Fruit fly (Drosophila melanogaster) whole organism, embryonic: Measurements from ENCODE around the gene alpha-Est9.
A peak's percentile ranks its signal among the peaks of the same experiment; 100 is the strongest.

ENCODE experiments used
- Atf-2 ChIP-seq: fragments of 200-800 bp; sonication (Bioruptor generic); optimal IDR thresholded peaks from 2 replicates; lab custom pipeline; 2016; ENCODE audit warnings: missing biosample characterization, missing genetic modification characterization
- Bteb2 ChIP-seq: fragments of 200-800 bp; sonication (Bioruptor generic); optimal IDR thresholded peaks from 2 replicates; lab custom pipeline; 2016; ENCODE audit warnings: missing biosample characterization, missing genetic modification characterization
- CG11085 ChIP-seq: fragments of 200-800 bp; sonication (Bioruptor generic); IDR thresholded peaks from 2 replicates; pipeline ENCODE4 v1.3.6; 2022; ENCODE audit warnings: missing biosample characterization, missing genetic modification characterization
- CG12155 ChIP-seq: fragments of 200-800 bp; sonication (Bioruptor generic); optimal IDR thresholded peaks from 3 replicates; lab custom pipeline; 2016; ENCODE audit warnings: missing biosample characterization, missing genetic modification characterization
- CG12391 ChIP-seq: fragments of 200-800 bp; sonication (Bioruptor generic); optimal IDR thresholded peaks from 3 replicates; lab custom pipeline; 2018; ENCODE audit warnings: missing biosample characterization, mild to moderate bottlenecking, missing genetic modification characterization, moderate library complexity
- CG12659 ChIP-seq: fragments of 200-800 bp; sonication (Bioruptor generic); optimal IDR thresholded peaks from 3 replicates; lab custom pipeline; 2017; ENCODE audit warnings: mild to moderate bottlenecking, missing biosample characterization, missing genetic modification reagents, missing genetic modification characterization
- CG15269 ChIP-seq: fragments of 200-800 bp; sonication (Bioruptor generic); optimal IDR thresholded peaks from 2 replicates; lab custom pipeline; 2018; ENCODE audit warnings: missing biosample characterization, mild to moderate bottlenecking, missing genetic modification characterization, moderate library complexity
- CG17361 ChIP-seq: fragments of 200-800 bp; sonication (Bioruptor generic); IDR thresholded peaks from 3 replicates; pipeline ENCODE4 v1.3.6; 2022; ENCODE audit warnings: missing biosample characterization, missing genetic modification characterization
- CG17829 ChIP-seq: fragments of 200-800 bp; optimal IDR thresholded peaks from 2 replicates; lab custom pipeline; 2019; ENCODE audit warnings: missing biosample characterization, mild to moderate bottlenecking, missing genetic modification characterization, moderate library complexity
- CG30403 ChIP-seq: fragments of 200-800 bp; sonication (Bioruptor generic); optimal IDR thresholded peaks from 3 replicates; lab custom pipeline; 2016; ENCODE audit warnings: missing biosample characterization, missing genetic modification characterization
- CG3847 ChIP-seq: fragments of 200-800 bp; sonication (Bioruptor generic); IDR thresholded peaks from 2 replicates; pipeline ENCODE4 v1.3.6; 2022; ENCODE audit warnings: missing biosample characterization, missing genetic modification characterization
- CG4282 ChIP-seq: fragments of 200-800 bp; sonication (Bioruptor generic); optimal IDR thresholded peaks from 2 replicates; lab custom pipeline; 2016; ENCODE audit warnings: missing biosample characterization, missing genetic modification characterization
- CG4707 ChIP-seq: fragments of 200-800 bp; sonication (Bioruptor generic); optimal IDR thresholded peaks from 2 replicates; lab custom pipeline; 2018; ENCODE audit warnings: missing biosample characterization, mild to moderate bottlenecking, missing genetic modification characterization, moderate library complexity
- CG7987 ChIP-seq: fragments of 200-800 bp; sonication (Bioruptor generic); optimal IDR thresholded peaks from 2 replicates; lab custom pipeline; 2018; ENCODE audit warnings: missing biosample characterization, mild to moderate bottlenecking, missing genetic modification characterization, moderate library complexity
- CG8359 ChIP-seq: fragments of 200-800 bp; sonication (Bioruptor generic); optimal IDR thresholded peaks from 2 replicates; lab custom pipeline; 2017; ENCODE audit warnings: missing biosample characterization, mild to moderate bottlenecking, missing genetic modification characterization, borderline replicate concordance
- CG9727 ChIP-seq: fragments of 200-800 bp; sonication (Bioruptor generic); optimal IDR thresholded peaks from 3 replicates; lab custom pipeline; 2017; ENCODE audit warnings: missing biosample characterization, mild to moderate bottlenecking, missing genetic modification characterization
- CG9817 ChIP-seq: fragments of 200-800 bp; sonication (Bioruptor generic); optimal IDR thresholded peaks from 2 replicates; lab custom pipeline; 2018; ENCODE audit warnings: missing biosample characterization, mild to moderate bottlenecking, missing genetic modification characterization, moderate library complexity
- Dbx ChIP-seq: fragments of 200-800 bp; sonication (Bioruptor generic); IDR thresholded peaks from 3 replicates; pipeline ENCODE4 v1.3.6; 2022; ENCODE audit warnings: missing biosample characterization, missing genetic modification characterization
- Dll ChIP-seq: fragments of 200-800 bp; sonication (Bioruptor generic); IDR thresholded peaks from 4 replicates; pipeline ENCODE4 v1.3.6; 2022; ENCODE audit warnings: missing biosample characterization, missing genetic modification characterization; ENCODE audit not compliant: partially characterized antibody
- Doc3 ChIP-seq: fragments of 200-800 bp; sonication (Bioruptor generic); IDR thresholded peaks from 3 replicates; pipeline ENCODE4 v1.3.6; 2022; ENCODE audit warnings: missing biosample characterization, missing genetic modification characterization; ENCODE audit not compliant: partially characterized antibody
- ERR ChIP-seq: fragments of 200-800 bp; sonication (Bioruptor generic); optimal IDR thresholded peaks from 2 replicates; lab custom pipeline; 2016; ENCODE audit warnings: missing biosample characterization, missing genetic modification characterization
- Hmx ChIP-seq: fragments of 200-800 bp; sonication (Bioruptor generic); optimal IDR thresholded peaks from 2 replicates; lab custom pipeline; 2016; ENCODE audit warnings: missing biosample characterization, missing genetic modification characterization
- Hr39 ChIP-seq: fragments of >200 bp; optimal IDR thresholded peaks from 2 replicates; lab custom pipeline; 2017
- Kr ChIP-seq: fragments of 200-800 bp; sonication (Bioruptor generic); optimal IDR thresholded peaks from 2 replicates; lab custom pipeline; 2017; ENCODE audit warnings: missing biosample characterization, mild to moderate bottlenecking, missing genetic modification characterization
- Lpt ChIP-seq: fragments of >200 bp; optimal IDR thresholded peaks from 2 replicates; lab custom pipeline; 2018; ENCODE audit warnings: missing biosample characterization, missing genetic modification characterization
- NFAT ChIP-seq: fragments of 200-800 bp; sonication (Bioruptor generic); IDR thresholded peaks from 2 replicates; pipeline ENCODE4 v1.3.6; 2022; ENCODE audit warnings: missing biosample characterization, missing genetic modification characterization
- NK7.1 ChIP-seq: fragments of 200-800 bp; sonication (Bioruptor generic); optimal IDR thresholded peaks from 3 replicates; lab custom pipeline; 2016; ENCODE audit warnings: missing biosample characterization, missing genetic modification characterization
- Rfx ChIP-seq: fragments of 200-800 bp; sonication (Bioruptor generic); IDR thresholded peaks from 2 replicates; pipeline ENCODE4 v1.3.6; 2022; ENCODE audit warnings: missing biosample characterization, missing genetic modification characterization
- Sin3A ChIP-seq: fragments of >200 bp; optimal IDR thresholded peaks from 2 replicates; lab custom pipeline; 2018
- Xbp1 ChIP-seq: fragments of 200-800 bp; sonication (Bioruptor generic); optimal IDR thresholded peaks from 3 replicates; lab custom pipeline; 2016; ENCODE audit warnings: missing biosample characterization, mild to moderate bottlenecking, missing genetic modification characterization
- ac ChIP-seq: fragments of 200-800 bp; sonication (Bioruptor generic); optimal IDR thresholded peaks from 3 replicates; lab custom pipeline; 2017; ENCODE audit warnings: missing biosample characterization, mild to moderate bottlenecking, missing genetic modification characterization
- caup ChIP-seq: fragments of 200-800 bp; sonication (Bioruptor generic); optimal IDR thresholded peaks from 3 replicates; lab custom pipeline; 2017; ENCODE audit warnings: missing biosample characterization, mild to moderate bottlenecking, missing genetic modification characterization, moderate library complexity; ENCODE audit not compliant: severe bottlenecking
- dimm ChIP-seq: fragments of 200-800 bp; sonication (Bioruptor generic); IDR thresholded peaks from 2 replicates; pipeline ENCODE4 v1.3.6; 2022; ENCODE audit warnings: missing biosample characterization, missing genetic modification characterization
- dpn ChIP-seq, 2 experiments: fragments of 200-800 bp; sonication (Bioruptor generic); optimal IDR thresholded peaks; 3 replicates each; lab custom pipeline; 2016; ENCODE audit warnings: missing biosample characterization in 2 of 2, missing genetic modification characterization in 2 of 2
- emc ChIP-seq: fragments of 200-800 bp; sonication (Bioruptor generic); optimal IDR thresholded peaks from 2 replicates; lab custom pipeline; 2016; ENCODE audit warnings: missing biosample characterization, missing genetic modification characterization
- fd64A ChIP-seq: fragments of 200-800 bp; sonication (Bioruptor generic); optimal IDR thresholded peaks from 3 replicates; lab custom pipeline; 2018; ENCODE audit warnings: missing biosample characterization, mild to moderate bottlenecking, missing genetic modification characterization
- gce ChIP-seq: fragments of 200-800 bp; sonication (Bioruptor generic); IDR thresholded peaks from 3 replicates; pipeline ENCODE4 v1.3.6; 2022; ENCODE audit warnings: missing biosample characterization, missing genetic modification characterization
- gsb ChIP-seq: fragments of 200-800 bp; sonication (Bioruptor generic); IDR thresholded peaks from 2 replicates; pipeline ENCODE4 v1.3.6; 2022; ENCODE audit warnings: missing biosample characterization, missing genetic modification characterization
- gt ChIP-seq: fragments of 200-800 bp; sonication (Bioruptor generic); IDR thresholded peaks from 2 replicates; pipeline ENCODE4 v1.3.6; 2022; ENCODE audit warnings: missing biosample characterization, missing genetic modification characterization
- h ChIP-seq: fragments of >200 bp; optimal IDR thresholded peaks from 2 replicates; lab custom pipeline; 2017
- hbn ChIP-seq: fragments of 200-800 bp; sonication (Bioruptor generic); IDR thresholded peaks from 2 replicates; pipeline ENCODE4 v1.3.6; 2022; ENCODE audit warnings: missing biosample characterization, missing genetic modification characterization; ENCODE audit not compliant: partially characterized antibody
- jing ChIP-seq: fragments of 200-800 bp; sonication (Bioruptor generic); optimal IDR thresholded peaks from 2 replicates; lab custom pipeline; 2018; ENCODE audit warnings: missing biosample characterization, mild to moderate bottlenecking, missing genetic modification characterization
- nom ChIP-seq: fragments of 200-800 bp; sonication (Bioruptor generic); optimal IDR thresholded peaks from 2 replicates; lab custom pipeline; 2017; ENCODE audit warnings: missing biosample characterization, missing genetic modification characterization, mild to moderate bottlenecking, moderate library complexity, missing genetic modification reagents
- peb ChIP-seq: fragments of 200-800 bp; sonication (Bioruptor generic); IDR thresholded peaks from 2 replicates; pipeline ENCODE4 v1.3.6; 2022; ENCODE audit warnings: missing biosample characterization, missing genetic modification characterization
- scrt ChIP-seq: fragments of 200-800 bp; sonication (Bioruptor generic); optimal IDR thresholded peaks from 2 replicates; lab custom pipeline; 2018; ENCODE audit warnings: missing biosample characterization, mild to moderate bottlenecking, missing genetic modification characterization, moderate library complexity
- sd ChIP-seq: fragments of 200-800 bp; sonication (Bioruptor generic); optimal IDR thresholded peaks from 3 replicates; lab custom pipeline; 2018; ENCODE audit warnings: missing biosample characterization, mild to moderate bottlenecking, missing genetic modification characterization, moderate library complexity
- seq ChIP-seq: fragments of 200-800 bp; sonication (Bioruptor generic); IDR thresholded peaks from 2 replicates; pipeline ENCODE4 v1.3.6; 2022; ENCODE audit warnings: missing biosample characterization, missing genetic modification characterization
- tio ChIP-seq: fragments of 200-800 bp; sonication (Bioruptor generic); optimal IDR thresholded peaks from 2 replicates; lab custom pipeline; 2017; ENCODE audit warnings: missing biosample characterization, missing genetic modification characterization, inconsistent platforms
- tna ChIP-seq: fragments of 200-800 bp; sonication (Bioruptor generic); IDR thresholded peaks from 2 replicates; pipeline ENCODE4 v1.3.6; 2022; ENCODE audit warnings: missing biosample characterization, missing genetic modification characterization; ENCODE audit not compliant: partially characterized antibody
- tup ChIP-seq: fragments of 200-800 bp; sonication (Bioruptor generic); optimal IDR thresholded peaks from 2 replicates; lab custom pipeline; 2016; ENCODE audit warnings: missing biosample characterization, mild to moderate bottlenecking, missing genetic modification characterization, moderate library complexity
- zfh2 ChIP-seq: fragments of 200-800 bp; sonication (Bioruptor generic); optimal IDR thresholded peaks from 2 replicates; lab custom pipeline; 2016; ENCODE audit warnings: missing biosample characterization, missing genetic modification characterization

alpha-Est9 gene

dm6 chr3R:7473767-7474254, 31.1 kb downstream of the alpha-Est9 start, which contains the start of gene CG1142 (continued):
- TF ChIP-seq tup (GFP tag; lab: Kevin White, UChicago) (peak; percentile 92), CG3847 (GFP tag; lab: Robert Waterston, UW) (peak; percentile 97), CG7987 (peak; percentile 90), CG17829 (tag; lab: Kevin White, UChicago) (peak; percentile 100), h (no peak), nom (GFP tag; lab: Kevin White, UChicago) (peak; percentile 93), CG12155 (GFP tag; lab: Kevin White, UChicago) (peak; percentile 96), peb (GFP tag; lab: Robert Waterston, UW) (peak; percentile 95), dimm (peak; percentile 96), tna (GFP tag; lab: Robert Waterston, UW) (no peak), CG11085 (GFP tag; lab: Robert Waterston, UW) (peak; percentile 96), scrt (peak; percentile 95), emc (GFP tag; lab: Kevin White, UChicago) (peak; percentile 92), Rfx (GFP tag; lab: Robert Waterston, UW) (peak; percentile 99), zfh2 (peak; percentile 91), NK7.1 (GFP tag; lab: Kevin White, UChicago) (peak; percentile 96), sd (tag; lab: Kevin White, UChicago) (peak; percentile 93), NFAT (peak; percentile 98), Lpt (no peak), Dbx (peak; percentile 98), CG4707 (GFP tag; lab: Kevin White, UChicago) (peak; percentile 94), CG12659 (GFP tag; lab: Kevin White, UChicago) (peak; percentile 99), gsb (GFP tag; lab: Robert Waterston, UW) (peak; percentile 97), fd64A (GFP tag; lab: Kevin White, UChicago) (peak; percentile 90), dpn (GFP tag; optimal IDR thresholded peaks at IDR 0.05; lab: Kevin White, UChicago) (peak; percentile 94 to 98), Kr (GFP tag; lab: Kevin White, UChicago) (peak; percentile 42), Hmx (peak; percentile 92), Atf-2 (GFP tag; lab: Kevin White, UChicago) (peak; percentile 96), CG17361 (GFP tag; lab: Robert Waterston, UW) (peak; percentile 100), CG15269 (tag; lab: Kevin White, UChicago) (peak; percentile 99), ac (GFP tag; lab: Kevin White, UChicago) (peak; percentile 96), gce (GFP tag; lab: Robert Waterston, UW) (peak; percentile 99), hbn (GFP tag; lab: Robert Waterston, UW) (no peak), ERR (GFP tag; lab: Kevin White, UChicago) (peak; percentile 88), seq (GFP tag; lab: Robert Waterston, UW) (peak; percentile 98), tio (GFP tag; lab: Kevin White, UChicago) (peak; percentile 97), Sin3A (lab: Kevin White, UChicago) (no peak), Bteb2 (GFP tag; lab: Kevin White, UChicago) (peak; percentile 98), CG12391 (tag; lab: Kevin White, UChicago) (peak; percentile 99), CG4282 (GFP tag; lab: Kevin White, UChicago) (peak; percentile 66), Doc3 (GFP tag; lab: Robert Waterston, UW) (no peak), Hr39 (no peak), CG8359 (GFP tag; lab: Kevin White, UChicago) (peak; percentile 94), Dll (GFP tag; lab: Robert Waterston, UW) (no peak), Xbp1 (GFP tag; lab: Kevin White, UChicago) (peak; percentile 98), CG30403 (GFP tag; lab: Kevin White, UChicago) (peak; percentile 98), gt (GFP tag; lab: Robert Waterston, UW) (peak; percentile 96), CG9727 (GFP tag; lab: Kevin White, UChicago) (peak; percentile 99), caup (GFP tag; lab: Kevin White, UChicago) (peak; percentile 98), CG9817 (tag; lab: Kevin White, UChicago) (peak; percentile 99), jing (peak; percentile 94)
